Worm (Caenorhabditis elegans) whole organism, L1 larva: ENCODE data around the gene srw-127.

ENCODE experiments used
- C04F5.9 ChIP-seq: sonication (generic microtip); optimal IDR thresholded peaks from 2 replicates; lab custom pipeline; 2016; ENCODE audit warnings: missing genetic modification characterization, missing compliant biosample characterization
- C16A3.4 ChIP-seq: fragments of 150-350 bp; optimal IDR thresholded peaks from 2 replicates; lab custom pipeline; 2014; ENCODE audit warnings: missing biosample characterization, missing genetic modification characterization
- aly-2 ChIP-seq: fragments of 150-350 bp; optimal IDR thresholded peaks from 2 replicates; lab custom pipeline; 2014; ENCODE audit warnings: missing biosample characterization, missing genetic modification characterization
- blmp-1 ChIP-seq: fragments of 150-350 bp; optimal IDR thresholded peaks from 2 replicates; lab custom pipeline; 2014; ENCODE audit warnings: missing biosample characterization, missing genetic modification characterization
- ceh-82 ChIP-seq, 3 experiments: fragments of 150-350 bp in 1 of 3; sonication (generic microtip) in 2 of 3; optimal IDR thresholded peaks; 2 replicates each; lab custom pipeline; 2014 to 2017; ENCODE audit warnings: missing biosample characterization in 3 of 3, missing genetic modification characterization in 3 of 3
- ceh-88 ChIP-seq: fragments of 200-800 bp; sonication (Bioruptor generic); IDR thresholded peaks from 2 replicates; pipeline ENCODE4 v1.3.6; 2022; ENCODE audit warnings: missing genetic modification characterization, missing compliant biosample characterization
- dpl-1 ChIP-seq, 3 experiments: fragments of 150-350 bp in 2 of 3; sonication (generic microtip) in 1 of 3; optimal IDR thresholded peaks; 2 replicates each; lab custom pipeline; 2014 to 2017; ENCODE audit warnings: missing biosample characterization in 3 of 3, missing genetic modification characterization in 3 of 3, missing genetic modification reagents in 3 of 3
- dsc-1 ChIP-seq: sonication (generic microtip); optimal IDR thresholded peaks from 2 replicates; lab custom pipeline; 2016; ENCODE audit warnings: mild to moderate bottlenecking, missing genetic modification characterization, missing compliant biosample characterization
- efl-1 ChIP-seq, 4 experiments: fragments of 150-350 bp; optimal IDR thresholded peaks in 3 of 4; peaks in 1 of 4; 1 replicate in 1 of 4; 2 replicates in 3 of 4; lab custom pipeline; 2014; ENCODE audit warnings: missing biosample characterization in 2 of 4, missing genetic modification characterization in 2 of 4, missing genetic modification reagents in 2 of 4
- egl-27 ChIP-seq, 2 experiments: fragments of 150-350 bp in 1 of 2; sonication (generic microtip); optimal IDR thresholded peaks; 3 replicates each; lab custom pipeline; 2017 to 2018; ENCODE audit warnings: missing biosample characterization in 2 of 2, missing genetic modification characterization in 2 of 2, missing genetic modification reagents in 2 of 2
- elt-3 ChIP-seq, 6 experiments: fragments of 150-350 bp in 1 of 6; sonication (generic microtip); optimal IDR thresholded peaks; 2 replicates each; lab custom pipeline; 2017 to 2018; ENCODE audit warnings: missing biosample characterization in 6 of 6, missing genetic modification characterization in 6 of 6, inconsistent platforms in 1 of 6
- fkh-10 ChIP-seq: sonication (generic microtip); optimal IDR thresholded peaks from 2 replicates; lab custom pipeline; 2017; ENCODE audit warnings: missing biosample characterization, missing genetic modification reagents, missing genetic modification characterization
- fkh-8 ChIP-seq: sonication (generic microtip); optimal IDR thresholded peaks from 2 replicates; lab custom pipeline; 2016; ENCODE audit warnings: mild to moderate bottlenecking, missing genetic modification characterization, missing compliant biosample characterization
- fos-1 ChIP-seq: fragments of 150-350 bp; optimal IDR thresholded peaks from 2 replicates; lab custom pipeline; 2014; ENCODE audit warnings: missing biosample characterization, missing genetic modification characterization
- grh-1 ChIP-seq: fragments of 200-800 bp; sonication (Bioruptor generic); IDR thresholded peaks from 2 replicates; pipeline ENCODE4 v1.3.6; 2022; ENCODE audit warnings: missing genetic modification reagents, missing genetic modification characterization, missing compliant biosample characterization
- lin-14 ChIP-seq: fragments of 200-800 bp; sonication (Bioruptor generic); optimal IDR thresholded peaks from 2 replicates; lab custom pipeline; 2018; ENCODE audit warnings: mild to moderate bottlenecking, missing genetic modification characterization, moderate library complexity, missing compliant biosample characterization
- lin-15B ChIP-seq: fragments of 150-350 bp; sonication (generic microtip); optimal IDR thresholded peaks from 3 replicates; lab custom pipeline; 2014; ENCODE audit warnings: missing biosample characterization, missing genetic modification characterization
- lin-39 ChIP-seq: fragments of 150-350 bp; optimal IDR thresholded peaks from 2 replicates; lab custom pipeline; 2014; ENCODE audit warnings: missing biosample characterization, missing genetic modification reagents, missing genetic modification characterization
- lir-3 ChIP-seq: sonication (generic microtip); optimal IDR thresholded peaks from 2 replicates; lab custom pipeline; 2016; ENCODE audit warnings: mild to moderate bottlenecking, missing genetic modification characterization, moderate library complexity, missing compliant biosample characterization; ENCODE audit not compliant: poor library complexity
- lsy-2 ChIP-seq, 2 experiments: fragments of 150-350 bp; optimal IDR thresholded peaks; 2 replicates each; lab custom pipeline; 2014; ENCODE audit warnings: missing biosample characterization in 2 of 2, missing genetic modification characterization in 2 of 2
- mdl-1 ChIP-seq, 2 experiments: fragments of 150-350 bp; optimal IDR thresholded peaks; 2 replicates each; lab custom pipeline; 2014 to 2017; ENCODE audit warnings: missing biosample characterization in 2 of 2, missing genetic modification characterization in 2 of 2, inconsistent platforms in 1 of 2
- mep-1 ChIP-seq: fragments of 150-350 bp; optimal IDR thresholded peaks from 2 replicates; lab custom pipeline; 2014; ENCODE audit warnings: missing biosample characterization, missing genetic modification characterization
- nhr-11 ChIP-seq: fragments of 150-350 bp; optimal IDR thresholded peaks from 2 replicates; lab custom pipeline; 2014; ENCODE audit warnings: missing biosample characterization, missing genetic modification characterization
- nhr-19 ChIP-seq: fragments of 200-800 bp; sonication (Bioruptor generic); conservative IDR thresholded peaks from 2 replicates; pipeline ENCODE4 v1.3.6; 2022; ENCODE audit warnings: missing genetic modification characterization, missing compliant biosample characterization
- nhr-20 ChIP-seq: sonication (generic microtip); optimal IDR thresholded peaks from 2 replicates; lab custom pipeline; 2016; ENCODE audit warnings: mild to moderate bottlenecking, missing genetic modification characterization, missing compliant biosample characterization
- nhr-237 ChIP-seq: fragments of 150-350 bp; optimal IDR thresholded peaks from 2 replicates; lab custom pipeline; 2014; ENCODE audit warnings: missing biosample characterization, missing genetic modification characterization
- nhr-47 ChIP-seq: sonication (generic microtip); optimal IDR thresholded peaks from 2 replicates; lab custom pipeline; 2016; ENCODE audit warnings: mild to moderate bottlenecking, missing genetic modification characterization, moderate library complexity, missing compliant biosample characterization
- nhr-77 ChIP-seq: fragments of 150-350 bp; optimal IDR thresholded peaks from 2 replicates; lab custom pipeline; 2014; ENCODE audit warnings: missing biosample characterization, missing genetic modification characterization
- nhr-85 ChIP-seq: sonication (generic microtip); peaks from one replicate; lab custom pipeline; 2016; ENCODE audit warnings: missing genetic modification characterization, inconsistent platforms, missing compliant biosample characterization
- pag-3 ChIP-seq: sonication (generic microtip); optimal IDR thresholded peaks from 2 replicates; lab custom pipeline; 2017; ENCODE audit warnings: missing genetic modification characterization, mild to moderate bottlenecking, missing compliant biosample characterization, antibody characterized with exemption, borderline replicate concordance; ENCODE audit not compliant: insufficient read depth
- pqm-1 ChIP-seq: sonication (generic microtip); optimal IDR thresholded peaks from 3 replicates; lab custom pipeline; 2017; ENCODE audit warnings: missing biosample characterization, missing genetic modification characterization
- snpc-4 ChIP-seq: fragments of 150-350 bp; optimal IDR thresholded peaks from 2 replicates; lab custom pipeline; 2014; ENCODE audit warnings: missing biosample characterization, missing genetic modification characterization
- snu-23 ChIP-seq: sonication (generic microtip); optimal IDR thresholded peaks from 2 replicates; lab custom pipeline; 2016; ENCODE audit warnings: missing genetic modification characterization, missing compliant biosample characterization
- sup-37 ChIP-seq: fragments of 200-800 bp; sonication (Bioruptor generic); optimal IDR thresholded peaks from 2 replicates; lab custom pipeline; 2018; ENCODE audit warnings: mild to moderate bottlenecking, missing genetic modification characterization, missing compliant biosample characterization
- swsn-7 ChIP-seq: sonication (generic microtip); optimal IDR thresholded peaks from 2 replicates; lab custom pipeline; 2016; ENCODE audit warnings: missing genetic modification characterization, missing compliant biosample characterization
- unc-130 ChIP-seq: fragments of 150-350 bp; optimal IDR thresholded peaks from 2 replicates; lab custom pipeline; 2017; ENCODE audit warnings: missing biosample characterization, missing genetic modification characterization, inconsistent platforms
- unc-30 ChIP-seq: sonication (generic microtip); optimal IDR thresholded peaks from 2 replicates; lab custom pipeline; 2017; ENCODE audit warnings: missing biosample characterization, missing genetic modification characterization
- unc-86 ChIP-seq: sonication (generic microtip); optimal IDR thresholded peaks from 2 replicates; lab custom pipeline; 2016; ENCODE audit warnings: missing genetic modification characterization, missing compliant biosample characterization
- xbp-1 ChIP-seq: sonication (generic microtip); optimal IDR thresholded peaks from 2 replicates; lab custom pipeline; 2016; ENCODE audit warnings: missing genetic modification characterization, missing compliant biosample characterization
- zag-1 ChIP-seq: fragments of 150-350 bp; optimal IDR thresholded peaks from 2 replicates; lab custom pipeline; 2014; ENCODE audit warnings: missing biosample characterization, missing genetic modification characterization
- zip-4 ChIP-seq: fragments of 200-800 bp; sonication (Bioruptor generic); optimal IDR thresholded peaks from 2 replicates; lab custom pipeline; 2018; ENCODE audit warnings: mild to moderate bottlenecking, missing genetic modification characterization, moderate library complexity, missing compliant biosample characterization
- ztf-4 ChIP-seq: fragments of 150-350 bp; optimal IDR thresholded peaks from 2 replicates; lab custom pipeline; 2014; ENCODE audit warnings: missing biosample characterization, missing genetic modification characterization

Gene srw-127

ce11 chrV:6985943-6986342 is 26.8 kb upstream of the srw-127 start, which contains the start of gene nhr-163:
Gene nhr-163 (minus strand): TSS chrV:6986043.
- TF ChIP-seq nhr-19 (GFP tag; lab: Robert Waterston, UW) (no peak), mep-1 (tag; lab: Kevin White, UChicago) (no peak), swsn-7 (tag; lab: Kevin White, UChicago) (no peak), zip-4 (GFP tag; lab: Kevin White, UChicago) (no peak), xbp-1 (no peak), C16A3.4 (tag; lab: Kevin White, UChicago) (no peak), lsy-2 (tag; optimal IDR thresholded peaks at IDR 0.05; lab: Kevin White, UChicago) (no peak), ztf-4 (tag; lab: Kevin White, UChicago) (no peak), grh-1 (GFP tag; lab: Robert Waterston, UW) (no peak), nhr-47 (tag; lab: Kevin White, UChicago) (no peak), aly-2 (no peak), pqm-1 (no peak), fos-1 (tag; lab: Kevin White, UChicago) (no peak), lir-3 (tag; lab: Kevin White, UChicago) (no peak)

- no peak for TF ChIP-seq sup-37 (GFP tag; lab: Kevin White, UChicago)
- TF ChIP-seq nhr-20, result no peak
- no peak for TF ChIP-seq unc-86 (tag; lab: Kevin White, UChicago)
- no peak for TF ChIP-seq nhr-11 (tag; lab: Kevin White, UChicago)
- TF ChIP-seq lin-39, result no peak
- TF ChIP-seq pag-3 (tag; lab: Kevin White, UChicago), result no peak
- TF ChIP-seq efl-1 (optimal IDR thresholded peaks at IDR 0.05; lab: Kevin White, UChicago), result no peak
- TF ChIP-seq efl-1 (GFP tag; optimal IDR thresholded peaks at IDR 0.05 in 1 of 2; lab: Kevin White, UChicago), result no peak
- no peak for TF ChIP-seq unc-30
- TF ChIP-seq C04F5.9, result no peak
- TF ChIP-seq zag-1 (tag; lab: Kevin White, UChicago), result no peak
- no peak for TF ChIP-seq mep-1 (tag; lab: Kevin White, UChicago)
- TF ChIP-seq dpl-1 (GFP tag; optimal IDR thresholded peaks at IDR 0.05; lab: Kevin White, UChicago), result no peak
- TF ChIP-seq ceh-82 (tag; optimal IDR thresholded peaks at IDR 0.05; lab: Kevin White, UChicago), result no peak
- no peak for TF ChIP-seq unc-130 (tag; lab: Kevin White, UChicago)
- no peak for TF ChIP-seq nhr-19 (GFP tag; lab: Robert Waterston, UW)
- TF ChIP-seq ceh-88 (GFP tag; lab: Robert Waterston, UW), result no peak
- no peak for TF ChIP-seq aly-2
- TF ChIP-seq, all 84 proteins: peak for 0
These were observed 25.0 kb upstream of the srw-127 start, which contains the start of gene nhr-139 for ce11 chrV:6987673-6988072. Gene nhr-139 (minus strand): TSS chrV:6987773.

ce11 chrV:6989626-6990138 is 23.0 kb upstream of the srw-127 start, which contains the start of gene nhr-140:
Gene nhr-140 (minus strand): TSS chrV:6989676.
- TF ChIP-seq fkh-8 (tag; lab: Kevin White, UChicago), result peak; percentile 21
- no peak for TF ChIP-seq dsc-1 (tag; lab: Kevin White, UChicago)
- peak; percentile 60 for TF ChIP-seq nhr-85 (tag; lab: Kevin White, UChicago)
- no peak for TF ChIP-seq efl-1 (optimal IDR thresholded peaks at IDR 0.05; lab: Kevin White, UChicago)
- TF ChIP-seq efl-1 (GFP tag; optimal IDR thresholded peaks at IDR 0.05 in 1 of 2; lab: Kevin White, UChicago), result peak in 1 of 2 experiments; percentile 1
- TF ChIP-seq, all 84 proteins: peak for 3

- no peak for TF ChIP-seq mdl-1 (tag; optimal IDR thresholded peaks at IDR 0.05; lab: Kevin White, UChicago)
- TF ChIP-seq fkh-8 (tag; lab: Kevin White, UChicago), result peak; percentile 24
These were observed 20.9 kb upstream of the srw-127 start, which contains the start of gene nhr-162 for ce11 chrV:6991771-6992170. Gene nhr-162 (minus strand): TSS chrV:6991871.

ce11 chrV:6993999-6994398 is 18.7 kb upstream of the srw-127 start:
- TF ChIP-seq snpc-4 (tag; lab: Kevin White, UChicago), result no peak
- TF ChIP-seq nhr-77 (tag; lab: Kevin White, UChicago), result no peak
- TF ChIP-seq zag-1 (tag; lab: Kevin White, UChicago), result no peak
- TF ChIP-seq lin-14 (GFP tag; lab: Kevin White, UChicago), result peak; percentile 81
- TF ChIP-seq nhr-237 (tag; lab: Kevin White, UChicago), result peak; percentile 37
- TF ChIP-seq unc-130 (tag; lab: Kevin White, UChicago), result peak; percentile 14
- TF ChIP-seq mdl-1 (tag; optimal IDR thresholded peaks at IDR 0.05; lab: Kevin White, UChicago), result peak in 1 of 2 experiments; percentile 33
- no peak for TF ChIP-seq lin-15B (tag; lab: Kevin White, UChicago)
- TF ChIP-seq aly-2, result no peak
- TF ChIP-seq elt-3 (tag; optimal IDR thresholded peaks at IDR 0.05; lab: Kevin White, UChicago), result peak; percentile 53 to 97 (median 94)
- TF ChIP-seq fkh-10 (GFP tag; lab: Kevin White, UChicago), result no peak
- TF ChIP-seq blmp-1 (tag; lab: Kevin White, UChicago), result peak; percentile 76
- TF ChIP-seq lsy-2 (tag; optimal IDR thresholded peaks at IDR 0.05; lab: Kevin White, UChicago), result peak; percentile 22 to 24
- TF ChIP-seq sup-37 (GFP tag; lab: Kevin White, UChicago), result no peak
- TF ChIP-seq egl-27 (tag; optimal IDR thresholded peaks at IDR 0.05; lab: Kevin White, UChicago), result no peak
- TF ChIP-seq nhr-85 (tag; lab: Kevin White, UChicago), result peak; percentile 98
- TF ChIP-seq ztf-4 (tag; lab: Kevin White, UChicago), result no peak
- peak; percentile 71 for TF ChIP-seq snu-23 (GFP tag; lab: Kevin White, UChicago)
- TF ChIP-seq mep-1 (tag; lab: Kevin White, UChicago), result no peak
